Worm (Caenorhabditis elegans) whole organism, dauer: ENCODE measurements around the gene C50F4.10.

Experiments used
- unc-62 ChIP-seq: sonication (generic microtip); optimal IDR thresholded peaks from 2 replicates; lab custom pipeline; 2017; ENCODE audit warnings: missing biosample characterization, missing genetic modification reagents, missing genetic modification characterization

C50F4.10 gene

DNA sequence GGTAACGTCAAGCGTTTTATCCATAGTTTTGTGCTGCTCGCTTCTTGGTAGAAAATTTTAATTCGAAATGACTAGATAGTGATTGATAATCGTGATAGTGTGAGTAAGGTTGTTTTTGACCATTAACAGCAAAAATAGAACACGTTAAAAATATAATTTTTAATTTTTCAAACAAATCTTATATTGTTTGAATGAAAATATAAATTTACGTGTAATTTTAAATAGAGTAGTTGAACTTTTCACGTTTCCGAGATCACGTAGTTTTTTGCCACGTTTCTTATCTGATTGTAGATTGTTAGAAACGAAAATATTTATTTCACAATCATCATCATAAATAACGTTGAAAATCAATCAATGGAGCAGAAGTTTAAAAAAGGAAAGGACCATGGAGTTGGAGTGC lies at the start of gene C50F4.10, which contains the start of gene pfk-1.2:
Gene C50F4.10, minus strand, starts transcription at position 101 of the 400 bp plus-strand sequence.
Gene pfk-1.2, plus strand, starts transcription at position 325 of the 400 bp plus-strand sequence.
- no peak for TF ChIP-seq unc-62 (GFP tag; lab: Kevin White, UChicago)

DNA sequence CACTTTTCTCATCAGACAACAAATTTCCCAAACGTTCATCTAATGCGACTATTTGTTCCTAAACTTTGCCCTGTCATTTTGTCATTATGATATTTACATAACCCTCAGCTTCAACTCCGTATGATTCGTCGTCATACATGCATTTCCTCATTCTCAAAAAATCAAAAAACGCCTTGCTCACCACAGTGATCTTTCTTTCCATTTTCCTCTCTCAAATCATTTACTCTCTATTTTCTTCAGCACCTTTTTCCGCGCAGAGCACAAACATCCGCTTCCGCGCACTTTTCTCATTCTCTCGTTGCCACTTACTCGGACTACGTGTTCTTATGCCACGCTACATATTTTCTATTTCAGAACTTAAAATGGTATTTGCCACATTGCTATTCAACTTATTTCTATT lies 45.6 kb upstream of the C50F4.10 start, which contains the start of gene F25B3.2:
Gene F25B3.2, plus strand, starts transcription at position 301 of the 400 bp plus-strand sequence.
- TF ChIP-seq unc-62 (GFP tag; lab: Kevin White, UChicago): no peak

DNA sequence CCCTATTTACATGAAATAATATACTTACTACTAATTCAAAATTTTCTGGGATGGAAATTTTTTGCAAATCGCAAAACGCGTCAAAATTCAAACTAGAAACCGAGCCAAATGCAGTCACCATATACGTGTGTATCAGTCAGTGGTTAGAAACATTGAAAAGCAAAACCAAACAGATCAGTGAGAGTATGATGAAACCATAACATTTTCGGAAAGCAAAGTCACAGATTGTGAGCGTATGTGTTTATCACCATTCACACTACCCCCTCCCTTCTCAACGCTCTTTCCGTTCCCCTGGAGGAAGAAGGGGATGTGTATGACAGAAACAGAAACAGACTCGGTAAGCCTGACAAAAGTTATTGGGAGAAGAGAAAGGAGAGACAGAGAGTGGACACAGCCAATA lies 40.3 kb upstream of the C50F4.10 start:
- no peak for TF ChIP-seq unc-62 (GFP tag; lab: Kevin White, UChicago)

DNA sequence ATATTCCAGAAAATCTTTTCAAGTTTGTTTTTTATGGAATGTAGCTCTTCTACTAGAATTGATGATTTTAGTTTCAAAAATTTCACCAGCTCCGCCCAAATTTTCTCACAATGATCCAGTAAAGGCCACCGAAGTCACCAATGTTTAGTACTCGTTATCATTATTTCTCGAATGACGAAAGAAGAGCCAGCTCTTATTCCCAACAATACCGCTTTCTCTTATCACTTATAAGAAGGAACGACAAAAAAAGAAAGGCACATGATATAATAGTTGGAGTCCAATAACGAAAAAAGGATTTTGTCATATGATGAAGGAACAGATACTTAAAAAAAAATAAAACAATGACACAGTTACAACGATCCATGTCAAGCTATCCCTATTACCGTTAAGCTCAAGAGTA lies 39.7 kb upstream of the C50F4.10 start:
- no peak for TF ChIP-seq unc-62 (GFP tag; lab: Kevin White, UChicago)

DNA sequence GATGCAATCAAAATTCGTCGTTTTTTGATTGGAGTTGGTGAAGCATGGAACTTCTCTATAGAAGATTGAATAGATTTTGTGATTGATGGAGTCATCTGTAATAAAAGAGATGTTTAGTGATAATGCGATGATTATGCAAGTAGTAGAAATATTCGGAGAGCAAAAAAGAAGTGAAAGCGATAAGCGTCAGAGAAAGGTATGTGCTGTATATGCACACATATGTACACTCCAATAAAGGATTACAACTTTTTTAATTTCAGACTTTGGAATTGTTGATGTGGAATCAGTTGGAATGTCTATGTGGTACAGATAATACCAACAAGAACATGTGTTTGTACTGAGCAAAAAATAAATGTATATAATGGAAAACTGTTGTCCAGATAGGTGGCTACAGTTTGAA lies 38.8 kb upstream of the C50F4.10 start, which contains the start of gene F25B3.5:
Gene F25B3.5, minus strand, starts transcription at position 101 of the 400 bp plus-strand sequence.
- no peak for TF ChIP-seq unc-62 (GFP tag; lab: Kevin White, UChicago)

DNA sequence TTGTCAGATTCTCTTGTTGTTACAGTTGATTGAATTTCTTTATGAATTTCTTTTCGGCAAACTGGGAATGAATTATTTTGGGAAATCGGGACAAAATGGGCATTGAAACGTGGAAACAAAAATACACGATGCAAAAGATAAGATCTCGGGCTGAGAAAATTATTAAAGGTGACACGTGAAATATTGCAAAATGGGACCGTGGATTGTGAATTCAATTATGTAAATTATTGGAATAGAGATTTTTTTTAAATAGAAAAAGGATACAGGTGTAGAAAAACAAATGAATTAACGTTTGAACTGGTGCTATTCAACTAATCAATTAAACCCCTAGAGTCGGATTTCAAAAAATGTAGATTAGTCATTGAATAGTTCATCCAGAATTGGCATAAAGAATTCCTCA lies 37.3 kb upstream of the C50F4.10 start, which contains the start of gene F25B3.4:
Gene F25B3.4, minus strand, starts transcription at position 101 of the 400 bp plus-strand sequence.
- no peak for TF ChIP-seq unc-62 (GFP tag; lab: Kevin White, UChicago)

DNA sequence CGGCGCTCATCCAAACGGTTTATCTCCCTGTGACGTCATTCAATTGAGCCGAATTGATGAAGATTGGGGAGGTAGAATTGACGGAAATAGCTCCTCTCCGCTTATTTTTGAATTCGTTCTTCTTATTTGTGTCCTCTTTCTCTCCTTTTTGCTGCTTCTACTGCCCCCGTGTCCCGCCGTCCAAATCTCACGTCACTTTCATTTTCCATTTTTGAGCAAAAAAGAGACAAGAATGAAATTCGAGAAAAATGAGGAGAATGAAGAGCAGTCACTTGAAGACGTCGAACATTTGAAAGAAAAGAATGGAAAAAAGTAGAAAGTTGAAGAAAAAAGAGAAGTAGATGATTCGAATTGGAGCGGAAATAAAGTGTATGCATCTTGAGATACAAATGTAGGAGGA lies 32.2 kb upstream of the C50F4.10 start:
- TF ChIP-seq unc-62 (GFP tag; lab: Kevin White, UChicago): no peak

DNA sequence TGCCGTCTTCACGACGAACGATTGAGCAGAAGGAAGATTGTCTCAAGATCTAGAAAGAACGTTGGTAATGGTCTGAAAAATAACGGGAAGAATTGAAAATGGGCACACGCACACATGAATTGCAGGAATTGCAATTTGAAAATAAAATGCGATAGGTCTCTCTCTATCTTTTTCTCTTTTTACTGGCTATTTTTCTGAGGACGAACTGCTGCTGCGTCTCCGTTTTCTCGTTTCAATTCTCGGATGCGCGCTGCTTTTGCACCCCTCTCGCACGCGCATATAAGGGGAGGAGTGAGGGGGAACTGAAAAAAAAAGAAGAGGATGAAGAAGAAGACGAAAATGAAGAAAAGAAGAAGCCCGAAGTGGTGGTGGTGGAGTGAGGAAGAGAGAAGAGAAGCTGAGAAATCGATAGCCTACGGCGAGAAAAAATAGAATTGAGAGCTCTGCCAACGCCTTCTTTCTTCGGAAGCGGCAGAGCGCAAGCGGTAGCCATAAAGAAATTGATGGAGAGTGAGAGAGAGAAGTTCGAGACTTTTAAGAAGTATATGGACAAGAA lies 30.3 kb upstream of the C50F4.10 start, which contains the start of gene rgef-1:
Gene rgef-1, minus strand, starts transcription at position 51 of the 556 bp plus-strand sequence.
- TF ChIP-seq unc-62 (GFP tag; lab: Kevin White, UChicago): no peak

DNA sequence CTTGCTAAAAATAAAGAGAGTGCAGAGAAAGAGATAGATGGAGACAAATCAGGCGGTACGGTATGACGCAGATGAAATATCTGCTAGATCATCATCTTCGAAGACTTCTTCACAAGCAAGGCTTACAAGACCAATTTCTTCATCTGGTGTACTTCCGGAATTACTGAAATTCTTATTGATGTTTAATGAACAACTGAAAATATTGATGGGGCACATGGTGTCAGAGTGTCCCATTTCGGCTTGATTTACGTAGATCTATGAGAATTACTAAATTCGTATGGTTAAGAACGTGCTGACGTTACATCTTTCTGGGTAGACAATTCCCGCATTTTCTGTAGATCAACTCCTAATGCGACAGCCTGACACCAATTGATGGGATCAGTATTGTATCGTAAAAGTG lies 25.3 kb upstream of the C50F4.10 start:
- no peak for TF ChIP-seq unc-62 (GFP tag; lab: Kevin White, UChicago)

DNA sequence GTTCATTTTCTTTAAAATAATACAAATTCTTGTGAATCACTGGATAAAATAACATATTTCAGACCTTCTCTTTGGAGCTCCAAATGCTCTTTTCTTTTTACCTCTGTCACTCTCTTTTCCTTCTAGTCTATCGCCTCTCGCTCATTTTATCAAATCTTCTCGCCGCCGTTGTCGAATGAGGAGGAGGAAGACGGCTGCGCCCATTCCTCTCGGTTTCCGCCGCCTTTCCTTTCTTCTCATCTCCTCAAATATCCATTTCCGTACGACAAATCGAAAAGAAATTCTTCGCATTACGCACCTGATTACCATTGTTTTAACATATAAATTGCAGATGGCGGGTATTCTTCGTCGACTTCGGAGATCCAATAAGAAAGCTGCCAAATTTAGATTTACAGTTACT lies 18.9 kb upstream of the C50F4.10 start, which contains the start of gene ehbp-1:
Gene ehbp-1, plus strand, starts transcription at position 332 of the 400 bp plus-strand sequence.
- no peak for TF ChIP-seq unc-62 (GFP tag; lab: Kevin White, UChicago)

DNA sequence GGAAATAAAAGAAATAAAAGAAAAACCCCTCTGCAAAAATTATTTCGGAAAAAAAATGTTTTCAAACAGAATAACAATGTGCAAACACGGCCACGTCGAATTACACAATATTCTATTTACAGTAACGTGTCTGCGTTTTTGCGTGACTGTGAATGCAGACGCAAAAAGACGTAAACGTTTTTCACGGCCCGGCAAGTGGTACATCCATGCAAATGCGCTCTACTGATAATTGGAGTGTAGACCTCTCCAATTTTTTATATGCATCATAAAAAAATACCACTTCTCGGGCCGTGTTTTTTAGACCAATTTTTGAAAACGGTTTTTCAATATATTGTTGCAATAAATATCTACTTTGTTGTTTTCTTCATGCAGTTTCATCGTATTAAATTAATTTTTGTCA lies 18.1 kb upstream of the C50F4.10 start, which contains the start of gene nstp-10:
Gene nstp-10, minus strand, starts transcription at position 378 of the 400 bp plus-strand sequence.
- no peak for TF ChIP-seq unc-62 (GFP tag; lab: Kevin White, UChicago)

DNA sequence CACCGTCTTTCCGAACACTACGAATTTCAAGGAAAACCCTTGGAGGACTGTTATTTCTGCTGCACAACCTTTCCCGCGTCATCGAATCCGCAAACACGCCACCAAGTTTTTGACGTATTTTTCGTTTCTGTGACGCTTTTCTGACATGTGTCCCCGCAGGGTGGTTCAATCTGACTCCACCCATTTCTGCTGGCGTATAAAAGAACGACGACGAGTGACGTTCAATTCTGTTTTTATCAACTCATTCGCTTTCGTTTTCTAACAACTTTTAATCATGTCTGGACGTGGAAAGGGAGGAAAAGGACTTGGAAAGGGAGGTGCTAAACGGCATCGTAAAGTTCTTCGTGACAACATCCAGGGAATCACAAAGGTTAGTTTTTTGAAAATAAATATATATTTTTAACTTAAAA lies 15.5 kb upstream of the C50F4.10 start, which contains the start of gene his-37:
Gene his-37, plus strand, starts transcription at position 246 of the 410 bp plus-strand sequence.
- no peak for TF ChIP-seq unc-62 (GFP tag; lab: Kevin White, UChicago)

DNA sequence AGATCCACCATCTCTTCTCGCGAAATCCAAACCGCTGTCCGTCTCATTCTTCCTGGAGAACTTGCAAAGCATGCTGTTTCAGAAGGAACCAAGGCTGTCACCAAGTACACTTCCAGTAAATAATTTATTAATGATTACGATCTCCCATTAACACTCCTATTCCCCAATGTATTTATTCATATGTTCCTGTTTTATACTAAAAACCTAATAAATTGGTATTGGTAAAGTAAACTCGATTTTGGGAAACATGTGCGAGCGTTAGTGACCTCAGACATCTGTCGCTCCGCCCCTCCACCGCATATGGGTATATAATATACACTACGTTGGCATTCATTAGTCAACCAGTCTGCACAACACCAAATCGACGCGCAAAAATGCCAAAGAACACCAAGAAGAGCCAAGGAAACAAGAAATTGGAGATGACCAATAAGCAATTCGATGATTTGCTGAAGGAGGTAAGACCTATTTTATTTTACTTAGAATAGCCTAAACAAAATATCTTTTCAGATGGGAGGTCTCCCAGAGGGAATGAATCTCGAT lies 14.7 kb upstream of the C50F4.10 start, which contains the start of gene C50F4.6:
Gene C50F4.6, plus strand, starts transcription at position 51 of the 540 bp plus-strand sequence.
- TF ChIP-seq unc-62 (GFP tag; lab: Kevin White, UChicago): no peak

DNA sequence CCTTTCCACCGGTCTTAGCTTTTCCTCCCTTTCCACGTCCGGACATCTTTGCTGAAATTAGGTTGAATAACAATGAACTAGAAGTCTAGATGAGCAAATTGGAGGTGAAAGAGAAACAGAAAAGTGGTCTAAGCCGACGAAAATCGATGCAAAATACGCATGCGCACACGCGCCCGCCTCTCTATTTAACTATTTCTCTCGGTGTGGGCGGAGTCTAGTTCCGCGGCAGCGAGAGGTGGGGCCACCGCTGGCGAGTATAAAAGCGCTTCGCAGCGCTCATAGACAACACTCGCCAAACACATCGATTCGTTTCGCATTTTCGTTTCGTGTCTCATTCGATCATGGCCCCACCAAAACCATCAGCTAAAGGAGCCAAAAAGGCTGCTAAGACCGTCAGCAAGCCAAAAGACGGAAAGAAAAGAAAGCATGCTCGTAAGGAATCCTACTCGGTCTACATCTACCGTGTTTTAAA lies 13.9 kb upstream of the C50F4.10 start, which contains the start of the genes his-35 and his-41:
Gene his-35, minus strand, starts transcription at position 51 of the 472 bp plus-strand sequence.
Gene his-41, plus strand, starts transcription at position 299 of the 472 bp plus-strand sequence.
- no peak for TF ChIP-seq unc-62 (GFP tag; lab: Kevin White, UChicago)

DNA sequence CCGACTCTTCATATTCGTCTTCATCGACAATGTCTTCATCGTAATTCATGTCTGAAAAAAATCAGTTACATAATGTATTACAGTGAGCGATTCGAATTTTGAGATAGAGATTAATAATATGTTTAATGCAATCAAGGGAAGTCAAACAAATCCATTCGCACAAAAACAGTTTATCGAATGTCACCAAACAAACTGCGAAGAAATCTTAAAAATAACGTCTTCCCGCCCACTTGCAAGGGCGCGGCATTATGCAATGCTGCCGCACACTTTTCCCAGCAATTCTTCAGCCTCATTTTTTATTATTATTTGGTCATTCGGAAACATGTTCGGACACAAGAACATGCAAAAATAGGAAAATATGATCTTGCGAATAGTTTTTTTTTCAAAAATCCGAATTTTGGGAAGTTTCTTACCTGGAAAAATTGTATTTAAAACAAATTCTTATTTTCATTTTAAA lies 12.8 kb upstream of the C50F4.10 start, which contains the start of gene mdf-1:
Gene mdf-1, minus strand, starts transcription at position 51 of the 457 bp plus-strand sequence.
- TF ChIP-seq unc-62 (GFP tag; lab: Kevin White, UChicago): no peak

DNA sequence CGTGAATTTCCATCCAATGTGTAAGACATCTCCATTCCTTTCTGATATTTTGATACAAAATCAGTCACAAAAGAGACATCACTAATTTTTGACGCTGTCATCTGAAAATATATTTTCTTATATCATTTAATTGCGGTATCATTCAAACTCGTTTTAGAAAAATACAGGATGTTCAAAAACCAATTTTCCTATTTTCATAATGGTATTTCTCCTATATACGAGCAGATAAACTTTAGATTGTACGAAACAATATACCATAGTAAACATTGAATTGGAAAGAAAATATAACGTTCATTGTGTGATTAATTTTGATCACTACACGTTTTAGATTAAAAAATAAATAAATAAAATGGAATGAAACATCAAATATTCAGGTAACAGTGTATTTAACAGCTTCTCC lies 10.1 kb upstream of the C50F4.10 start, which contains the start of gene C50F4.16:
Gene C50F4.16, minus strand, starts transcription at position 101 of the 400 bp plus-strand sequence.
- TF ChIP-seq unc-62 (GFP tag; lab: Kevin White, UChicago): no peak
